Worm (Caenorhabditis elegans) whole organism, young adult: ENCODE data around the gene ras-1.
A peak's percentile ranks its signal among the peaks of the same experiment; 100 is the strongest.

Source experiments
- F33H1.4 ChIP-seq: fragments of 200-800 bp; sonication (Bioruptor generic); IDR thresholded peaks from 2 replicates; pipeline ENCODE4 v1.3.6; 2022; ENCODE audit warnings: missing genetic modification reagents, missing genetic modification characterization, missing compliant biosample characterization
- lsy-27 ChIP-seq: sonication (generic microtip); optimal IDR thresholded peaks from 2 replicates; lab custom pipeline; 2017; ENCODE audit warnings: missing genetic modification characterization, mild to moderate bottlenecking, missing compliant biosample characterization, antibody characterized with exemption, missing genotype, borderline replicate concordance; ENCODE audit not compliant: insufficient read depth
- ztf-28 ChIP-seq: fragments of 200-800 bp; sonication (Bioruptor generic); IDR thresholded peaks from 2 replicates; pipeline ENCODE4 v1.3.6; 2022; ENCODE audit warnings: missing genetic modification reagents, missing genetic modification characterization, missing compliant biosample characterization

DNA sequence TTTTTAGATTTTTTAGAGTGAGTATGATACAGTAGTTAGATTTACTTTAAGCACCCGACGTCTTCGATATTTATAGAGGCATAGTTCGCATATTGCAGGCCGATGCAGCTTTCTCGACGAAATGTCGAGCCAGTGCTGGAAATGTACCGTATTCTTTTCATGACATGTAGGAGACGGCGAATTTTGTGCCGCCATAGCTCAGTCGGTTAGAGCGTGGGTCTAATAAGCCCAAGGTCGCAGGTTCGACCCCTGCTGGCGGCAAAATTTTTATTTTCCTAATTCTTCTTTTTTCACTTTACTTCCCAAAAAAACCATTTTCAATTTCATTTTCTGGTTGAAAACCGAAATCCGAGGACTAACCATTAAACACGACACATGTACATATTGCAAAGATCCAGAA, 10.2 kb upstream of the ras-1 start:
- TF ChIP-seq ztf-28 (GFP tag; lab: Robert Waterston, UW): no peak
- TF ChIP-seq lsy-27 (tag; lab: Kevin White, UChicago): no peak
- 0 out of 2 replicates have a peak, but pooled peaks have one; percentile 33 for TF ChIP-seq F33H1.4 (GFP tag; lab: Robert Waterston, UW)
